Fruit fly (Drosophila melanogaster): ENCODE measurements around the gene CG5888.

DNA sequence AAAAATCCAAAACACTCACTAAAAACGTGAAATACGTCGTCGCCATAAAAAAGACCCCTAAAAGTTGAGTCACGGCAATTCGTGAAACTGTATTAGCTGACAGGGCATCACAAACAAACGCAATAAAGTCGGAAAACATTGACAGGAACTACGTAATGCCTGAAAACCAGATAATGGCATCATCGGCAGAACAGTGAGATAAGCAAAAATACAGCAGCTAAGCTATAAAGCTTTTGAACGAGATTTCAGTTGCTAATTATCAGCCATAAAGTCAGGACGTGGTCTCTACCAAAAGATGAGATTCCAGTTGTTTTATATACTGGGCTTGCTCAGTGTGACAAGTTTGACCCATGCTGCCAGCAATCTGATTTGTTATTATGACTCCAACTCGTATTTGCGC is 3.2 kb downstream of the CG5888 start, which contains the start of gene Idgf1:
- TF ChIP-seq Elba2 (GFP tag; optimal IDR thresholded peaks at IDR 0.05) = no peak
- peak; percentile 83 for TF ChIP-seq CG34376 (GFP tag; optimal IDR thresholded peaks at IDR 0.05)
- no peak for TF ChIP-seq HLH54F (GFP tag; optimal IDR thresholded peaks at IDR 0.05)
- TF ChIP-seq jing (GFP tag; optimal IDR thresholded peaks at IDR 0.05) = no peak
- TF ChIP-seq Abd-B (GFP tag; optimal IDR thresholded peaks at IDR 0.05) = no peak
- no peak for TF ChIP-seq ewg (GFP tag; optimal IDR thresholded peaks at IDR 0.05)
- TF ChIP-seq Jarid2 (GFP tag; optimal IDR thresholded peaks at IDR 0.05) = no peak
